Worm (Caenorhabditis elegans) whole organism, L1 larva: Measurements from ENCODE around the gene srh-21.

ENCODE experiments used
- C16A3.4 ChIP-seq: fragments of 150-350 bp; optimal IDR thresholded peaks from 2 replicates; lab custom pipeline; 2014; ENCODE audit warnings: missing biosample characterization, missing genetic modification characterization
- Y116A8C.19 ChIP-seq: sonication (generic microtip); optimal IDR thresholded peaks from 2 replicates; lab custom pipeline; 2016; ENCODE audit warnings: missing compliant biosample characterization, missing genetic modification characterization, borderline replicate concordance
- aha-1 ChIP-seq: fragments of 150-350 bp; optimal IDR thresholded peaks from 2 replicates; lab custom pipeline; 2014; ENCODE audit warnings: missing biosample characterization, missing genetic modification characterization
- alr-1 ChIP-seq: fragments of 200-800 bp; sonication (Bioruptor generic); optimal IDR thresholded peaks from 2 replicates; lab custom pipeline; 2018; ENCODE audit warnings: borderline replicate concordance, mild to moderate bottlenecking, missing genetic modification characterization, missing compliant biosample characterization
- ama-1 ChIP-seq: fragments of 150-350 bp; optimal IDR thresholded peaks from 2 replicates; lab custom pipeline; 2014
- blmp-1 ChIP-seq: fragments of 150-350 bp; optimal IDR thresholded peaks from 2 replicates; lab custom pipeline; 2014; ENCODE audit warnings: missing biosample characterization, missing genetic modification characterization
- ceh-63 ChIP-seq: fragments of 200-800 bp; sonication (Bioruptor generic); optimal IDR thresholded peaks from 2 replicates; lab custom pipeline; 2018; ENCODE audit warnings: mild to moderate bottlenecking, missing genetic modification characterization, missing compliant biosample characterization
- ceh-8 ChIP-seq: fragments of 200-800 bp; sonication (Bioruptor generic); optimal IDR thresholded peaks from 2 replicates; lab custom pipeline; 2018; ENCODE audit warnings: mild to moderate bottlenecking, missing genetic modification characterization, moderate library complexity, missing compliant biosample characterization
- ceh-82 ChIP-seq, 3 experiments: fragments of 150-350 bp in 1 of 3; sonication (generic microtip) in 2 of 3; optimal IDR thresholded peaks; 2 replicates each; lab custom pipeline; 2014 to 2017; ENCODE audit warnings: missing biosample characterization in 3 of 3, missing genetic modification characterization in 3 of 3
- efl-1 ChIP-seq, 4 experiments: fragments of 150-350 bp; optimal IDR thresholded peaks in 3 of 4; peaks in 1 of 4; 1 replicate in 1 of 4; 2 replicates in 3 of 4; lab custom pipeline; 2014; ENCODE audit warnings: missing biosample characterization in 2 of 4, missing genetic modification characterization in 2 of 4, missing genetic modification reagents in 2 of 4
- efl-3 ChIP-seq: fragments of 200-800 bp; sonication (Bioruptor generic); optimal IDR thresholded peaks from 2 replicates; lab custom pipeline; 2018; ENCODE audit warnings: mild to moderate bottlenecking, missing genetic modification characterization, missing compliant biosample characterization
- egl-13 ChIP-seq: sonication (generic microtip); optimal IDR thresholded peaks from 2 replicates; lab custom pipeline; 2016; ENCODE audit warnings: missing genotype, missing genetic modification reagents, missing genetic modification characterization, missing compliant biosample characterization
- elt-3 ChIP-seq, 6 experiments: fragments of 150-350 bp in 1 of 6; sonication (generic microtip); optimal IDR thresholded peaks; 2 replicates each; lab custom pipeline; 2017 to 2018; ENCODE audit warnings: missing biosample characterization in 6 of 6, missing genetic modification characterization in 6 of 6, inconsistent platforms in 1 of 6
- ets-5 ChIP-seq: fragments of 200-800 bp; sonication (Bioruptor generic); IDR thresholded peaks from 2 replicates; pipeline ENCODE4 v1.3.6; 2022; ENCODE audit warnings: missing genetic modification characterization, missing compliant biosample characterization
- fkh-4 ChIP-seq: sonication (generic microtip); optimal IDR thresholded peaks from 2 replicates; lab custom pipeline; 2016; ENCODE audit warnings: missing compliant biosample characterization, missing genetic modification characterization, borderline replicate concordance
- fos-1 ChIP-seq: fragments of 150-350 bp; optimal IDR thresholded peaks from 2 replicates; lab custom pipeline; 2014; ENCODE audit warnings: missing biosample characterization, missing genetic modification characterization
- irx-1 ChIP-seq: sonication (generic microtip); optimal IDR thresholded peaks from 2 replicates; lab custom pipeline; 2016; ENCODE audit warnings: missing genetic modification characterization, missing compliant biosample characterization
- isw-1 ChIP-seq: fragments of 200-800 bp; sonication (Bioruptor generic); IDR thresholded peaks from 2 replicates; pipeline ENCODE4 v1.3.6; 2022; ENCODE audit warnings: missing genetic modification characterization, missing compliant biosample characterization
- lin-14 ChIP-seq: fragments of 200-800 bp; sonication (Bioruptor generic); optimal IDR thresholded peaks from 2 replicates; lab custom pipeline; 2018; ENCODE audit warnings: mild to moderate bottlenecking, missing genetic modification characterization, moderate library complexity, missing compliant biosample characterization
- lin-15B ChIP-seq: fragments of 150-350 bp; sonication (generic microtip); optimal IDR thresholded peaks from 3 replicates; lab custom pipeline; 2014; ENCODE audit warnings: missing biosample characterization, missing genetic modification characterization
- lin-35 ChIP-seq, 2 experiments: fragments of 150-350 bp; optimal IDR thresholded peaks; 2 replicates each; lab custom pipeline; 2014; ENCODE audit warnings: missing biosample characterization in 2 of 2, missing genetic modification characterization in 2 of 2, missing genetic modification reagents in 2 of 2
- lin-39 ChIP-seq: fragments of 150-350 bp; optimal IDR thresholded peaks from 2 replicates; lab custom pipeline; 2014; ENCODE audit warnings: missing biosample characterization, missing genetic modification reagents, missing genetic modification characterization
- lir-3 ChIP-seq: sonication (generic microtip); optimal IDR thresholded peaks from 2 replicates; lab custom pipeline; 2016; ENCODE audit warnings: mild to moderate bottlenecking, missing genetic modification characterization, moderate library complexity, missing compliant biosample characterization; ENCODE audit not compliant: poor library complexity
- mab-9 ChIP-seq: fragments of 200-800 bp; sonication (Bioruptor generic); IDR thresholded peaks from 2 replicates; pipeline ENCODE4 v1.3.6; 2022; ENCODE audit warnings: missing genetic modification reagents, missing genetic modification characterization, missing compliant biosample characterization
- mdl-1 ChIP-seq, 2 experiments: fragments of 150-350 bp; optimal IDR thresholded peaks; 2 replicates each; lab custom pipeline; 2014 to 2017; ENCODE audit warnings: missing biosample characterization in 2 of 2, missing genetic modification characterization in 2 of 2, inconsistent platforms in 1 of 2
- mef-2 ChIP-seq: fragments of 150-350 bp; optimal IDR thresholded peaks from 2 replicates; lab custom pipeline; 2014; ENCODE audit warnings: missing biosample characterization, missing genetic modification characterization
- nhr-12 ChIP-seq: sonication (generic microtip); optimal IDR thresholded peaks from 2 replicates; lab custom pipeline; 2017; ENCODE audit warnings: missing biosample characterization, missing genetic modification characterization
- nhr-20 ChIP-seq: sonication (generic microtip); optimal IDR thresholded peaks from 2 replicates; lab custom pipeline; 2016; ENCODE audit warnings: mild to moderate bottlenecking, missing genetic modification characterization, missing compliant biosample characterization
- nhr-47 ChIP-seq: sonication (generic microtip); optimal IDR thresholded peaks from 2 replicates; lab custom pipeline; 2016; ENCODE audit warnings: mild to moderate bottlenecking, missing genetic modification characterization, moderate library complexity, missing compliant biosample characterization
- nhr-71 ChIP-seq: sonication (generic microtip); optimal IDR thresholded peaks from 2 replicates; lab custom pipeline; 2016; ENCODE audit warnings: mild to moderate bottlenecking, missing genetic modification characterization, moderate library complexity, missing compliant biosample characterization
- nhr-76 ChIP-seq: sonication (generic microtip); optimal IDR thresholded peaks from 2 replicates; lab custom pipeline; 2017; ENCODE audit warnings: missing biosample characterization, missing genetic modification characterization
- nhr-77 ChIP-seq: fragments of 150-350 bp; optimal IDR thresholded peaks from 2 replicates; lab custom pipeline; 2014; ENCODE audit warnings: missing biosample characterization, missing genetic modification characterization
- nhr-84 ChIP-seq: sonication (generic microtip); optimal IDR thresholded peaks from 2 replicates; lab custom pipeline; 2017; ENCODE audit warnings: missing biosample characterization, missing genetic modification characterization
- pax-3 ChIP-seq: fragments of 200-800 bp; sonication (Bioruptor generic); optimal IDR thresholded peaks from 2 replicates; lab custom pipeline; 2018; ENCODE audit warnings: mild to moderate bottlenecking, missing genetic modification characterization, moderate library complexity, missing compliant biosample characterization
- skn-1 ChIP-seq: fragments of 150-350 bp; optimal IDR thresholded peaks from 2 replicates; lab custom pipeline; 2014; ENCODE audit warnings: missing biosample characterization, missing genetic modification characterization
- snpc-4 ChIP-seq: fragments of 150-350 bp; optimal IDR thresholded peaks from 2 replicates; lab custom pipeline; 2014; ENCODE audit warnings: missing biosample characterization, missing genetic modification characterization
- sox-4 ChIP-seq: sonication (generic microtip); optimal IDR thresholded peaks from 2 replicates; lab custom pipeline; 2016; ENCODE audit warnings: missing genetic modification characterization, missing compliant biosample characterization
- sptf-1 ChIP-seq: fragments of 150-350 bp; optimal IDR thresholded peaks from 2 replicates; lab custom pipeline; 2014; ENCODE audit warnings: missing biosample characterization, missing genetic modification characterization
- swsn-7 ChIP-seq: sonication (generic microtip); optimal IDR thresholded peaks from 2 replicates; lab custom pipeline; 2016; ENCODE audit warnings: missing genetic modification characterization, missing compliant biosample characterization
- tbx-2 ChIP-seq: sonication (generic microtip); optimal IDR thresholded peaks from 2 replicates; lab custom pipeline; 2016; ENCODE audit warnings: missing genetic modification characterization, missing compliant biosample characterization
- unc-130 ChIP-seq: fragments of 150-350 bp; optimal IDR thresholded peaks from 2 replicates; lab custom pipeline; 2017; ENCODE audit warnings: missing biosample characterization, missing genetic modification characterization, inconsistent platforms
- unc-98 ChIP-seq: fragments of 200-800 bp; sonication (Bioruptor generic); IDR thresholded peaks from 2 replicates; pipeline ENCODE4 v1.3.6; 2022; ENCODE audit warnings: missing genetic modification characterization, missing compliant biosample characterization
- vab-15 ChIP-seq: sonication (generic microtip); optimal IDR thresholded peaks from 2 replicates; lab custom pipeline; 2017; ENCODE audit warnings: missing genotype, mild to moderate bottlenecking, missing genetic modification characterization, missing compliant biosample characterization
- zip-4 ChIP-seq: fragments of 200-800 bp; sonication (Bioruptor generic); optimal IDR thresholded peaks from 2 replicates; lab custom pipeline; 2018; ENCODE audit warnings: mild to moderate bottlenecking, missing genetic modification characterization, moderate library complexity, missing compliant biosample characterization
- ztf-11 ChIP-seq, 2 experiments: sonication (generic microtip); optimal IDR thresholded peaks; 2 replicates each; lab custom pipeline; 2016 to 2017; ENCODE audit warnings: missing genetic modification characterization in 2 of 2, missing biosample characterization in 1 of 2, missing compliant biosample characterization in 1 of 2
- ztf-4 ChIP-seq: fragments of 150-350 bp; optimal IDR thresholded peaks from 2 replicates; lab custom pipeline; 2014; ENCODE audit warnings: missing biosample characterization, missing genetic modification characterization

The srh-21 gene

ce11 chrV:4890781-4891180, 35.7 kb upstream of the srh-21 start:
- TF ChIP-seq efl-1 (optimal IDR thresholded peaks at IDR 0.05; lab: Kevin White, UChicago) (no peak), efl-1 (GFP tag; optimal IDR thresholded peaks at IDR 0.05 in 1 of 2; lab: Kevin White, UChicago) (peak in 1 of 2 experiments; percentile 15), ceh-82 (tag; optimal IDR thresholded peaks at IDR 0.05; lab: Kevin White, UChicago) (no peak)
- TF ChIP-seq, all 84 proteins: peak for 1

DNA sequence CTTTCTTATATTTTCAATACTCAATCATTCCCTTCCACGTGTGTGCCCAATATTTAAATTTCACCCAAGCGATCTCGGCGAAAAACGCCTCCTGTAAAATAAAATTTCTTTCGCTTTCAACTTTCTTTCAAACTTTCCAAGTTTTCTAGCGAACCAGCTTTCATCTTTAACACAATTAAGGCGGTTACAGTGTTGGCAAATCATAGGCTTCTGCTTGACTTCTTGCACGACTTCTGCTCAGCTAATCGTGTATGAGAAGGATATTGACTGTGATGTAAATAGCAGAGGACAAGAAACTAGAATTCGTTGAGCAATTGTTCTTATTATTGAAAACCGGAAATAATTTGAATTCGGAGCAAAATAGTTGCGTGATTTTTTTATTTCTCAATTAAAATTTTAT, 35.2 kb upstream of the srh-21 start:
- TF ChIP-seq vab-15 (tag; lab: Kevin White, UChicago) (no peak), nhr-20 (tag; lab: Kevin White, UChicago) (no peak), unc-130 (tag; lab: Kevin White, UChicago) (no peak), nhr-12 (tag; lab: Kevin White, UChicago) (no peak), ceh-8 (GFP tag; lab: Kevin White, UChicago) (no peak), ztf-4 (tag; lab: Kevin White, UChicago) (no peak), lir-3 (tag; lab: Kevin White, UChicago) (no peak), ztf-11 (tag; optimal IDR thresholded peaks at IDR 0.05; lab: Kevin White, UChicago) (no peak), pax-3 (tag; lab: Kevin White, UChicago) (no peak), nhr-84 (tag; lab: Kevin White, UChicago) (no peak), ceh-82 (tag; optimal IDR thresholded peaks at IDR 0.05; lab: Kevin White, UChicago) (no peak), nhr-47 (no peak), swsn-7 (tag; lab: Kevin White, UChicago) (no peak), ama-1 (lab: Kevin White, UChicago) (no peak), nhr-77 (tag; lab: Kevin White, UChicago) (no peak), skn-1 (no peak), isw-1 (no peak), irx-1 (tag; lab: Kevin White, UChicago) (no peak), ceh-63 (no peak), egl-13 (tag; lab: Kevin White, UChicago) (no peak)

DNA sequence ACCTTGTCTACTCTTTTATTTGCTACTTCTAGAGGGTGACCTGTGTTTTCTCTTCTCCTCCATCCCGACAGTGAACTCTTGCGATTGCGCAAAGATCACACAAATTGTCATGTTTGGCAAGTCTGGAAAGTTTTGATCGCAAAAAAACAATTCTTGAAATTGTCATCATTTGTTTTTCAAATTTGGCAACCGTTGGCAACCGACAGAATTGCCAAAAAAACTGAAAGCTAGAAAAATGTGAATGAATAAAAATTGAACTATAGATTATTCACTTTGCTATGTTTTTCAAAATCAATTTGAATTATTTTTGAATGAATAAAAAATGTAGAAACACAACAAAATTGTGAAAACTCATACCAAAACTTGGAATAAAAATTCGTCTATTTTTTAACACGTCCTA, 31.5 kb upstream of the srh-21 start, which contains the start of gene ugt-11:
ugt-11 (minus strand) TSS at position 101 of the 400 bp plus-strand sequence.
- TF ChIP-seq snpc-4 (tag; lab: Kevin White, UChicago) (no peak), skn-1 (no peak)

DNA sequence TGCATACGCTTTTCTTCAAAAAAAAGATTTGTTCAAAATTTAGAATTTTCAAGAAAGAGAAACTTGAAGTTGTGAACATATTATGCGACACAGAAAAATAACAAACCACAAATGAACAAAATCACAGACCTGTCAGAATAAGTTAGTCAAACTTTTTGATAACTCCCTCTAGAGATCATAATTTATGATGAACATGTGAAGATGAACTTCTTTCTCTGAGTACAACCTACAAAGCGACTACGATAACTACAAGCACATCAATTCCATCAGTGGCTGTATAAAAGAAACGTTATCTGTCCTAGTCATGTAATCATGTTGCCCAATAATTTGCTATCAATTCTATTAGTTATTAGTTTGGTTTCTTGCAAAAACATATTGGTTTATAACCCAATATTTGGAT, 30.7 kb upstream of the srh-21 start, which contains the start of gene ugt-9:
ugt-9 (plus strand) TSS at position 305 of the 400 bp plus-strand sequence.
- no peak for TF ChIP-seq lin-39
- no peak for TF ChIP-seq efl-1 (optimal IDR thresholded peaks at IDR 0.05; lab: Kevin White, UChicago)
- TF ChIP-seq efl-1 (GFP tag; optimal IDR thresholded peaks at IDR 0.05 in 1 of 2; lab: Kevin White, UChicago), result peak in 1 of 2 experiments; percentile 32
- no peak for TF ChIP-seq mdl-1 (tag; optimal IDR thresholded peaks at IDR 0.05; lab: Kevin White, UChicago)
- TF ChIP-seq lir-3 (tag; lab: Kevin White, UChicago), result no peak
- TF ChIP-seq tbx-2 (tag; lab: Kevin White, UChicago), result peak; percentile 41
- TF ChIP-seq alr-1, result no peak
- no peak for TF ChIP-seq sptf-1 (tag; lab: Kevin White, UChicago)
- TF ChIP-seq zip-4, result no peak
- TF ChIP-seq nhr-76, result peak; percentile 77
- TF ChIP-seq nhr-20 (tag; lab: Kevin White, UChicago), result peak; percentile 72
- TF ChIP-seq mab-9 (GFP tag; lab: Robert Waterston, UW), result no peak
- TF ChIP-seq lin-35 (GFP tag; optimal IDR thresholded peaks at IDR 0.05; lab: Kevin White, UChicago), result peak in 1 of 2 experiments; percentile 7
- TF ChIP-seq nhr-71 (tag; lab: Kevin White, UChicago), result peak; percentile 57
- no peak for TF ChIP-seq fos-1 (tag; lab: Kevin White, UChicago)
- no peak for TF ChIP-seq lin-15B (tag; lab: Kevin White, UChicago)
- peak in 3 of 6 experiments; percentile 58 to 84 (median 61) for TF ChIP-seq elt-3 (tag; optimal IDR thresholded peaks at IDR 0.05; lab: Kevin White, UChicago)
- TF ChIP-seq C16A3.4 (tag; lab: Kevin White, UChicago), result no peak
- TF ChIP-seq isw-1, result no peak
- TF ChIP-seq unc-98 (GFP tag; lab: Robert Waterston, UW), result no peak
- no peak for TF ChIP-seq ceh-82 (tag; optimal IDR thresholded peaks at IDR 0.05; lab: Kevin White, UChicago)
- no peak for TF ChIP-seq aha-1 (tag; lab: Kevin White, UChicago)
- TF ChIP-seq lin-14, result peak; percentile 32
- no peak for TF ChIP-seq pax-3 (tag; lab: Kevin White, UChicago)
- TF ChIP-seq ets-5 (GFP tag; lab: Robert Waterston, UW), result no peak
- TF ChIP-seq fkh-4 (tag; lab: Kevin White, UChicago), result no peak
- TF ChIP-seq blmp-1 (tag; lab: Kevin White, UChicago), result no peak
- no peak for TF ChIP-seq mef-2 (tag; lab: Kevin White, UChicago)
- no peak for TF ChIP-seq efl-3 (GFP tag; lab: Kevin White, UChicago)
- no peak for TF ChIP-seq ama-1 (lab: Kevin White, UChicago)
- TF ChIP-seq Y116A8C.19 (tag; lab: Kevin White, UChicago), result no peak
- TF ChIP-seq sox-4 (tag; lab: Kevin White, UChicago), result no peak
